Worm (Caenorhabditis elegans) whole organism, mixed stage, embryonic: Measurements from ENCODE around the gene flh-1.

ENCODE experiments used
- bed-3 ChIP-seq: fragments of 200-800 bp; sonication (Bioruptor generic); optimal IDR thresholded peaks from 3 replicates; lab custom pipeline; 2018; ENCODE audit warnings: mild to moderate bottlenecking, missing genetic modification characterization, moderate library complexity, missing compliant biosample characterization
- blmp-1 ChIP-seq: fragments of 150-350 bp; optimal IDR thresholded peaks from 2 replicates; lab custom pipeline; 2014; ENCODE audit warnings: missing biosample characterization, missing genetic modification characterization
- ceh-39 ChIP-seq: fragments of 150-350 bp; optimal IDR thresholded peaks from 2 replicates; lab custom pipeline; 2014; ENCODE audit warnings: missing biosample characterization, missing genetic modification characterization
- ceh-43 ChIP-seq: fragments of 200-800 bp; sonication (Bioruptor generic); optimal IDR thresholded peaks from 2 replicates; lab custom pipeline; 2018; ENCODE audit warnings: mild to moderate bottlenecking, missing genetic modification characterization, moderate library complexity, missing compliant biosample characterization
- ceh-83 ChIP-seq: fragments of 200-800 bp; sonication (Bioruptor generic); optimal IDR thresholded peaks from 2 replicates; lab custom pipeline; 2018; ENCODE audit warnings: mild to moderate bottlenecking, missing genetic modification characterization, missing compliant biosample characterization
- ces-1 ChIP-seq: fragments of 150-350 bp; optimal IDR thresholded peaks from 2 replicates; lab custom pipeline; 2014; ENCODE audit warnings: missing biosample characterization, missing genetic modification reagents, missing genetic modification characterization
- cnd-1 ChIP-seq: fragments of 200-800 bp; sonication (Bioruptor generic); optimal IDR thresholded peaks from 2 replicates; lab custom pipeline; 2018; ENCODE audit warnings: mild to moderate bottlenecking, missing genetic modification characterization, missing compliant biosample characterization
- drap-1 ChIP-seq: fragments of 200-800 bp; sonication (Bioruptor generic); optimal IDR thresholded peaks from 3 replicates; lab custom pipeline; 2018; ENCODE audit warnings: mild to moderate bottlenecking, missing genetic modification characterization, missing compliant biosample characterization
- elt-3 ChIP-seq: fragments of 150-350 bp; optimal IDR thresholded peaks from 2 replicates; lab custom pipeline; 2014; ENCODE audit warnings: missing biosample characterization, missing genetic modification characterization
- flh-1 ChIP-seq: fragments of 200-800 bp; sonication (Bioruptor generic); optimal IDR thresholded peaks from 2 replicates; lab custom pipeline; 2018; ENCODE audit warnings: mild to moderate bottlenecking, missing genetic modification characterization, moderate library complexity, missing compliant biosample characterization
- hlh-1 ChIP-seq: fragments of 150-350 bp; optimal IDR thresholded peaks from 2 replicates; lab custom pipeline; 2014; ENCODE audit warnings: missing biosample characterization, missing genetic modification reagents, missing genetic modification characterization
- lin-13 ChIP-seq: fragments of 150-350 bp; optimal IDR thresholded peaks from 2 replicates; lab custom pipeline; 2014; ENCODE audit warnings: missing biosample characterization, missing genetic modification characterization
- lin-32 ChIP-seq: fragments of 200-800 bp; sonication (Bioruptor generic); optimal IDR thresholded peaks from 2 replicates; lab custom pipeline; 2018; ENCODE audit warnings: mild to moderate bottlenecking, missing genetic modification characterization, missing compliant biosample characterization
- lsy-2 ChIP-seq: fragments of 150-350 bp; optimal IDR thresholded peaks from 2 replicates; lab custom pipeline; 2014; ENCODE audit warnings: missing biosample characterization, missing genetic modification characterization
- mab-5 ChIP-seq: fragments of 150-350 bp; optimal IDR thresholded peaks from 2 replicates; lab custom pipeline; 2014; ENCODE audit warnings: missing biosample characterization, missing genetic modification characterization
- mep-1 ChIP-seq: fragments of 150-350 bp; optimal IDR thresholded peaks from 2 replicates; lab custom pipeline; 2017; ENCODE audit warnings: missing biosample characterization, missing genetic modification reagents, missing genetic modification characterization, inconsistent platforms
- mls-2 ChIP-seq: sonication (generic microtip); optimal IDR thresholded peaks from 2 replicates; lab custom pipeline; 2016; ENCODE audit warnings: mild to moderate bottlenecking, missing genetic modification characterization, moderate library complexity, missing compliant biosample characterization
- nhr-12 ChIP-seq: fragments of 150-350 bp; optimal IDR thresholded peaks from 2 replicates; lab custom pipeline; 2014; ENCODE audit warnings: missing biosample characterization, missing genetic modification characterization
- nhr-237 ChIP-seq: fragments of 150-350 bp; optimal IDR thresholded peaks from 2 replicates; lab custom pipeline; 2014; ENCODE audit warnings: missing biosample characterization, missing genetic modification characterization
- nhr-28 ChIP-seq: fragments of 150-350 bp; optimal IDR thresholded peaks from 2 replicates; lab custom pipeline; 2014; ENCODE audit warnings: missing biosample characterization, missing genetic modification characterization
- nhr-76 ChIP-seq: sonication (generic microtip); optimal IDR thresholded peaks from 2 replicates; lab custom pipeline; 2017; ENCODE audit warnings: missing biosample characterization, missing genetic modification characterization
- pha-4 ChIP-seq: fragments of 150-350 bp; optimal IDR thresholded peaks from 2 replicates; lab custom pipeline; 2018; ENCODE audit warnings: missing biosample characterization, missing genetic modification reagents, missing genetic modification characterization
- sem-2 ChIP-seq: fragments of 200-800 bp; sonication (Bioruptor generic); optimal IDR thresholded peaks from 2 replicates; lab custom pipeline; 2018; ENCODE audit warnings: mild to moderate bottlenecking, missing genetic modification characterization, missing compliant biosample characterization
- snpc-4 ChIP-seq: fragments of 150-350 bp; optimal IDR thresholded peaks from 2 replicates; lab custom pipeline; 2014; ENCODE audit warnings: missing biosample characterization, missing genetic modification characterization
- sptf-1 ChIP-seq: sonication (generic microtip); optimal IDR thresholded peaks from 2 replicates; lab custom pipeline; 2017; ENCODE audit warnings: mild to moderate bottlenecking, missing genetic modification characterization, moderate library complexity, missing compliant biosample characterization
- tbx-8 ChIP-seq: fragments of 200-800 bp; sonication (Bioruptor generic); optimal IDR thresholded peaks from 2 replicates; lab custom pipeline; 2018; ENCODE audit warnings: mild to moderate bottlenecking, missing genetic modification characterization, moderate library complexity, missing compliant biosample characterization
- unc-120 ChIP-seq: sonication (generic microtip); optimal IDR thresholded peaks from 2 replicates; lab custom pipeline; 2017; ENCODE audit warnings: missing genetic modification characterization, missing compliant biosample characterization; ENCODE audit not compliant: poor library complexity, severe bottlenecking
- unc-39 ChIP-seq: fragments of 150-350 bp; optimal IDR thresholded peaks from 2 replicates; lab custom pipeline; 2014; ENCODE audit warnings: missing biosample characterization, missing genetic modification characterization
- unc-62 ChIP-seq: fragments of 150-350 bp; optimal IDR thresholded peaks from 2 replicates; lab custom pipeline; 2014; ENCODE audit warnings: missing biosample characterization, missing genetic modification reagents, missing genetic modification characterization
- zip-8 ChIP-seq: fragments of 150-350 bp; optimal IDR thresholded peaks from 2 replicates; lab custom pipeline; 2014; ENCODE audit warnings: missing biosample characterization, missing genetic modification characterization
- ztf-11 ChIP-seq: fragments of 150-350 bp; optimal IDR thresholded peaks from 2 replicates; lab custom pipeline; 2014; ENCODE audit warnings: missing biosample characterization, missing genetic modification characterization

The flh-1 gene

ce11 chrIV:9218415-9218814 lies 45.7 kb downstream of the flh-1 start:
- TF ChIP-seq ceh-43 (GFP tag; lab: Kevin White, UChicago) (no peak), snpc-4 (tag; lab: Kevin White, UChicago) (no peak), mep-1 (tag; lab: Kevin White, UChicago) (no peak), lin-13 (tag; lab: Kevin White, UChicago) (no peak), pha-4 (tag; lab: Kevin White, UChicago) (no peak)
- TF ChIP-seq, all 35 proteins: peak for 0

- TF ChIP-seq ceh-83 (GFP tag; lab: Kevin White, UChicago): no peak
- no peak for TF ChIP-seq nhr-28 (tag; lab: Kevin White, UChicago)
- TF ChIP-seq sem-2: no peak
- no peak for TF ChIP-seq ceh-43 (GFP tag; lab: Kevin White, UChicago)
- no peak for TF ChIP-seq zip-8
- no peak for TF ChIP-seq tbx-8 (GFP tag; lab: Kevin White, UChicago)
- TF ChIP-seq ceh-39 (tag; lab: Kevin White, UChicago): no peak
- TF ChIP-seq unc-62 (GFP tag; lab: Kevin White, UChicago): no peak
- no peak for TF ChIP-seq nhr-237 (tag; lab: Kevin White, UChicago)
- no peak for TF ChIP-seq bed-3 (GFP tag; lab: Kevin White, UChicago)
- no peak for TF ChIP-seq mls-2 (tag; lab: Kevin White, UChicago)
- no peak for TF ChIP-seq unc-120
- TF ChIP-seq mab-5 (tag; lab: Kevin White, UChicago): no peak
- no peak for TF ChIP-seq ces-1 (GFP tag; lab: Kevin White, UChicago)
- TF ChIP-seq lsy-2 (tag; lab: Kevin White, UChicago): no peak
- TF ChIP-seq cnd-1: no peak
- TF ChIP-seq, all 35 proteins: peak for 0
Measured at ce11 chrIV:9217426-9217825, 46.6 kb downstream of the flh-1 start, which contains the start of gene C46C2.2. C46C2.2 (plus strand) TSS chrIV:9217726.

DNA sequence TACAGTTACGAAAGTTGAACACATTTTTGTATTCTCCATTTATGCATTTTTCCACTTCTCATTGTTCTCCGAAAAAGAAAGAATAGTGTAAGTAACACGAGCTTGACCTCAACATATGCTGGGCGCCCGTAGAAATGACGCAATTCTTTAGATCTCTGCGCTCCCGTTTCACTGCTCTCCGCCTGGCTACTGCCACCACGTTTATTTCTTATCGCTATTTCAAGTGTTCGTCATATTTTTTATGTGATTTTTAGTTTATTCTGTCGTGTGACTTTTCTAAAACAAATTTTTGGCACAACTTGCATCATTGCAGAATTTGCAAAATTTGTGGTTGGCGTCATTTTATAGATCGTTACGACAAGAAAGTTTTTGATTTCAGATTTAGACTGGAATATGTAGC lies 47.1 kb downstream of the flh-1 start:
- no peak for TF ChIP-seq sem-2
- TF ChIP-seq blmp-1 (tag; lab: Kevin White, UChicago): no peak
- no peak for TF ChIP-seq tbx-8 (GFP tag; lab: Kevin White, UChicago)
- no peak for TF ChIP-seq ces-1 (GFP tag; lab: Kevin White, UChicago)
- no peak for TF ChIP-seq nhr-76
- no peak for TF ChIP-seq lin-32 (GFP tag; lab: Kevin White, UChicago)
- no peak for TF ChIP-seq hlh-1
- TF ChIP-seq elt-3 (tag; lab: Kevin White, UChicago): no peak
- TF ChIP-seq ceh-39 (tag; lab: Kevin White, UChicago): no peak
- TF ChIP-seq ztf-11 (tag; lab: Kevin White, UChicago): no peak
- TF ChIP-seq nhr-12: no peak
- TF ChIP-seq mls-2 (tag; lab: Kevin White, UChicago): no peak
- no peak for TF ChIP-seq cnd-1
- TF ChIP-seq nhr-237 (tag; lab: Kevin White, UChicago): no peak
- no peak for TF ChIP-seq unc-120
- TF ChIP-seq mab-5 (tag; lab: Kevin White, UChicago): no peak
- TF ChIP-seq bed-3 (GFP tag; lab: Kevin White, UChicago): no peak
- TF ChIP-seq ceh-83 (GFP tag; lab: Kevin White, UChicago): no peak
- no peak for TF ChIP-seq flh-1
- TF ChIP-seq sptf-1 (tag; lab: Kevin White, UChicago): no peak

DNA sequence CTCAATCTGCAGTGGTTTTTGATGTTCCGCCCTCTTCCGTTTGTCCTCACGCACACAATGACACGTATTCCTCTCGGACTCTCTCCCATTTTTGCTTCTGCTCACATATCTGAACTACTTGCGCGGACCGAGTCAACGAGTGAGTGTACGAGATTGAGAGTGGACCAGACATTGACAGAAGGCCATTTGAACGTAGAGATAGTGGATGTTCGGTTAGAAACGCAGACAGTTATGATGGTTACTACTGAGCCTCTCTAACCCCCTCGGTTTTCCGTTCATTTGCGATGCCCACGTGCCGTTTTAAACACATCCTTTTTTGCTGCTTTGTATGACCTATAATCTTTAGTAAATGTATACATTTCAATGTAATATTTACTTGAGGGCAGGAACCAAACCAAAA lies 47.6 kb downstream of the flh-1 start:
- TF ChIP-seq hlh-1: peak; percentile 41
- TF ChIP-seq unc-120: peak; percentile 27
- no peak for TF ChIP-seq nhr-28 (tag; lab: Kevin White, UChicago)
- peak; percentile 52 for TF ChIP-seq ces-1 (GFP tag; lab: Kevin White, UChicago)
- peak; percentile 9 for TF ChIP-seq sptf-1 (tag; lab: Kevin White, UChicago)
- TF ChIP-seq mep-1 (tag; lab: Kevin White, UChicago): peak; percentile 49
- TF ChIP-seq ceh-43 (GFP tag; lab: Kevin White, UChicago): no peak

- no peak for TF ChIP-seq zip-8
- no peak for TF ChIP-seq mep-1 (tag; lab: Kevin White, UChicago)
- no peak for TF ChIP-seq ceh-39 (tag; lab: Kevin White, UChicago)
- no peak for TF ChIP-seq unc-62 (GFP tag; lab: Kevin White, UChicago)
- TF ChIP-seq drap-1 (GFP tag; lab: Kevin White, UChicago): no peak
- TF ChIP-seq blmp-1 (tag; lab: Kevin White, UChicago): no peak
- TF ChIP-seq unc-39: no peak
- TF ChIP-seq cnd-1: no peak
- TF ChIP-seq pha-4 (tag; lab: Kevin White, UChicago): no peak
- no peak for TF ChIP-seq nhr-12
- no peak for TF ChIP-seq lin-13 (tag; lab: Kevin White, UChicago)
- no peak for TF ChIP-seq sptf-1 (tag; lab: Kevin White, UChicago)
- no peak for TF ChIP-seq mls-2 (tag; lab: Kevin White, UChicago)
Measured at ce11 chrIV:9215824-9216223, 48.2 kb downstream of the flh-1 start.
